Worm (Caenorhabditis elegans): ENCODE data around the gene clec-130.

Gene clec-130

ce11 chrII:3550352-3550751 lies 23.0 kb upstream of the clec-130 start, which contains the start of gene W10G11.19 (continued):
- TF ChIP-seq dmd-6 (GFP tag; IDR thresholded peaks at IDR 0.05) (peak; percentile 21; the same call in 1 of the 2 replicates), hlh-11 (tag; optimal IDR thresholded peaks at IDR 0.05) (peak; percentile 18), ceh-32 (tag; optimal IDR thresholded peaks at IDR 0.05; ENCODE audit: poor library complexity) (no peak), dmd-8 (GFP tag; IDR thresholded peaks at IDR 0.05) (no peak), hlh-30 (tag; optimal IDR thresholded peaks at IDR 0.05; ENCODE audit: insufficient read depth) (no peak), aha-1 (tag) (no peak), zag-1 (tag; optimal IDR thresholded peaks at IDR 0.05) (no peak)

- no peak for TF ChIP-seq daf-16 (GFP tag; optimal IDR thresholded peaks at IDR 0.05)
- TF ChIP-seq daf-16 (tag; optimal IDR thresholded peaks at IDR 0.05): no peak
- no peak for TF ChIP-seq skn-1 (tag; optimal IDR thresholded peaks at IDR 0.05)
- TF ChIP-seq zip-2 (tag; optimal IDR thresholded peaks at IDR 0.05): peak; percentile 21
- no peak for TF ChIP-seq madf-9 (GFP tag; conservative IDR thresholded peaks at IDR 0.05)
- TF ChIP-seq ztf-7 (tag; optimal IDR thresholded peaks at IDR 0.05): no peak
- no peak for TF ChIP-seq arid-1 (GFP tag; conservative IDR thresholded peaks at IDR 0.05)
- peak; percentile 48 for TF ChIP-seq dve-1 (tag; optimal IDR thresholded peaks at IDR 0.05; ENCODE audit: insufficient read depth)
- TF ChIP-seq lin-38 (GFP tag; IDR thresholded peaks at IDR 0.05): peak; percentile 69
- TF ChIP-seq pha-4 (GFP tag; IDR thresholded peaks at IDR 0.05): peak; percentile 11; the same call in 1 of the 2 replicates
- TF ChIP-seq pha-4 (tag; optimal IDR thresholded peaks at IDR 0.05): no peak
- TF ChIP-seq mxl-2 (GFP tag; conservative IDR thresholded peaks at IDR 0.05): no peak
- no peak for TF ChIP-seq zfp-3 (GFP tag; conservative IDR thresholded peaks at IDR 0.05)
- no peak for TF ChIP-seq ceh-44 (GFP tag; IDR thresholded peaks at IDR 0.05)
- peak; percentile 40 for TF ChIP-seq hlh-11 (tag; optimal IDR thresholded peaks at IDR 0.05)
- TF ChIP-seq lsy-2 (tag; optimal IDR thresholded peaks at IDR 0.05): peak in 1 of 2 experiments; percentile 71
- no peak for TF ChIP-seq hlh-30 (tag; optimal IDR thresholded peaks at IDR 0.05; ENCODE audit: insufficient read depth)
- TF ChIP-seq rbr-2 (tag; optimal IDR thresholded peaks at IDR 0.05): peak; percentile 26
- peak; percentile 25 for TF ChIP-seq nhr-11 (tag; optimal IDR thresholded peaks at IDR 0.05)
- TF ChIP-seq mdt-29 (GFP tag; IDR thresholded peaks at IDR 0.05): no peak
- no peak for TF ChIP-seq T20F7.1 (GFP tag; optimal IDR thresholded peaks at IDR 0.05)
- TF ChIP-seq pqm-1 (tag; optimal IDR thresholded peaks at IDR 0.05): no peak
- peak; percentile 72 for TF ChIP-seq aha-1 (tag)
- no peak for TF ChIP-seq unc-62 (GFP tag; optimal IDR thresholded peaks at IDR 0.05 in 1 of 2)
- no peak for TF ChIP-seq unc-62 (tag; optimal IDR thresholded peaks at IDR 0.05)
- TF ChIP-seq R02D3.7 (tag; optimal IDR thresholded peaks at IDR 0.05): no peak
- peak; percentile 40; the same call in 1 of the 2 replicates for TF ChIP-seq hmg-1.1 (GFP tag; IDR thresholded peaks at IDR 0.05)
- TF ChIP-seq dmd-8 (GFP tag; IDR thresholded peaks at IDR 0.05): no peak
- TF ChIP-seq nhr-42 (GFP tag; IDR thresholded peaks at IDR 0.05): no peak
- TF ChIP-seq vab-7 (GFP tag; IDR thresholded peaks at IDR 0.05): no peak
- TF ChIP-seq F37D6.2 (tag; optimal IDR thresholded peaks at IDR 0.05): peak; percentile 39
- peak; percentile 16 for TF ChIP-seq dpl-1 (GFP tag; optimal IDR thresholded peaks at IDR 0.05)
- no peak for TF ChIP-seq egl-27 (tag; optimal IDR thresholded peaks at IDR 0.05)
- no peak for TF ChIP-seq jun-1 (tag; optimal IDR thresholded peaks at IDR 0.05)
- 0 out of 2 replicates have a peak, but pooled peaks have one; percentile 30 for TF ChIP-seq T26A8.4 (GFP tag; IDR thresholded peaks at IDR 0.05)
- TF ChIP-seq mep-1 (tag; optimal IDR thresholded peaks at IDR 0.05): peak; percentile 66
- TF ChIP-seq ama-1 (optimal IDR thresholded peaks at IDR 0.05): no peak
- no peak for TF ChIP-seq attf-4 (tag; optimal IDR thresholded peaks at IDR 0.05)
- TF ChIP-seq lin-39 (tag; optimal IDR thresholded peaks at IDR 0.05): no peak
- TF ChIP-seq F10B5.3 (tag; optimal IDR thresholded peaks at IDR 0.05): no peak
Measured at ce11 chrII:3553453-3553852, 19.9 kb upstream of the clec-130 start, which contains the start of gene dnc-3. Gene dnc-3 (plus strand): TSS chrII:3553724.

Measured in whole organism, L4 larva.